Worm (Caenorhabditis elegans) whole organism, L2 larva: Measurements from ENCODE around the gene C50F7.6.
A peak's percentile ranks its signal among the peaks of the same experiment; 100 is the strongest.

Experiments
- C34F6.9 ChIP-seq: fragments of 150-350 bp; optimal IDR thresholded peaks from 2 replicates; lab custom pipeline; 2014; ENCODE audit warnings: missing biosample characterization, missing genetic modification characterization
- F13H6.1 ChIP-seq: sonication (generic microtip); optimal IDR thresholded peaks from 2 replicates; lab custom pipeline; 2016; ENCODE audit warnings: missing genetic modification characterization, missing compliant biosample characterization
- R02D3.7 ChIP-seq: fragments of 150-350 bp; optimal IDR thresholded peaks from 2 replicates; lab custom pipeline; 2014; ENCODE audit warnings: missing biosample characterization, missing genetic modification characterization
- Y55F3AM.14 ChIP-seq: fragments of 200-800 bp; sonication (Bioruptor generic); optimal IDR thresholded peaks from 2 replicates; lab custom pipeline; 2018; ENCODE audit warnings: mild to moderate bottlenecking, missing genetic modification characterization, missing compliant biosample characterization
- ZK546.5 ChIP-seq: sonication (generic microtip); optimal IDR thresholded peaks from 2 replicates; lab custom pipeline; 2017; ENCODE audit warnings: missing biosample characterization, missing genetic modification characterization
- alr-1 ChIP-seq: fragments of 150-350 bp; optimal IDR thresholded peaks from 2 replicates; lab custom pipeline; 2014; ENCODE audit warnings: missing biosample characterization, missing genetic modification characterization
- aly-2 ChIP-seq: fragments of 150-350 bp; optimal IDR thresholded peaks from 2 replicates; lab custom pipeline; 2014; ENCODE audit warnings: missing biosample characterization, missing genetic modification characterization
- ama-1 ChIP-seq: fragments of 150-350 bp; optimal IDR thresholded peaks from 2 replicates; lab custom pipeline; 2018; ENCODE audit warnings: inconsistent platforms
- blmp-1 ChIP-seq: sonication (generic microtip); optimal IDR thresholded peaks from 2 replicates; lab custom pipeline; 2017; ENCODE audit warnings: missing genetic modification characterization, mild to moderate bottlenecking, missing compliant biosample characterization, antibody characterized with exemption, moderate library complexity; ENCODE audit not compliant: insufficient read depth
- ceh-16 ChIP-seq: fragments of 150-350 bp; optimal IDR thresholded peaks from 2 replicates; lab custom pipeline; 2014; ENCODE audit warnings: missing biosample characterization, missing genetic modification characterization
- ceh-82 ChIP-seq: fragments of 150-350 bp; optimal IDR thresholded peaks from 2 replicates; lab custom pipeline; 2014; ENCODE audit warnings: missing biosample characterization, missing genetic modification characterization
- crh-2 ChIP-seq: sonication (generic microtip); optimal IDR thresholded peaks from 2 replicates; lab custom pipeline; 2017; ENCODE audit warnings: missing biosample characterization, missing genetic modification characterization
- dmd-4 ChIP-seq: sonication (generic microtip); optimal IDR thresholded peaks from 2 replicates; lab custom pipeline; 2017; ENCODE audit warnings: missing biosample characterization, missing genetic modification characterization
- egl-27 ChIP-seq: sonication (generic microtip); optimal IDR thresholded peaks from 3 replicates; lab custom pipeline; 2017; ENCODE audit warnings: missing biosample characterization, missing genetic modification reagents, missing genetic modification characterization
- elt-3 ChIP-seq: sonication (generic microtip); optimal IDR thresholded peaks from 2 replicates; lab custom pipeline; 2017; ENCODE audit warnings: missing biosample characterization, missing genetic modification characterization
- fos-1 ChIP-seq: fragments of 150-350 bp; optimal IDR thresholded peaks from 2 replicates; lab custom pipeline; 2014; ENCODE audit warnings: missing biosample characterization, missing genetic modification characterization
- gmeb-1 ChIP-seq: fragments of 150-350 bp; optimal IDR thresholded peaks from 2 replicates; lab custom pipeline; 2014; ENCODE audit warnings: missing biosample characterization, missing genetic modification characterization
- lin-11 ChIP-seq: fragments of 150-350 bp; sonication (generic microtip); optimal IDR thresholded peaks from 2 replicates; lab custom pipeline; 2014; ENCODE audit warnings: missing biosample characterization, missing genetic modification characterization, inconsistent platforms, mixed read lengths
- lin-39 ChIP-seq: fragments of 150-350 bp; optimal IDR thresholded peaks from 2 replicates; lab custom pipeline; 2014; ENCODE audit warnings: missing biosample characterization, missing genetic modification reagents, missing genetic modification characterization
- lsy-2 ChIP-seq, 2 experiments: fragments of 150-350 bp in 1 of 2; sonication (generic microtip) in 1 of 2; optimal IDR thresholded peaks; 2 replicates each; lab custom pipeline; 2014 to 2017; ENCODE audit warnings: missing biosample characterization in 2 of 2, missing genetic modification characterization in 2 of 2
- mbf-1 ChIP-seq: sonication (generic microtip); optimal IDR thresholded peaks from 2 replicates; lab custom pipeline; 2017; ENCODE audit warnings: missing biosample characterization, missing genetic modification characterization
- mdl-1 ChIP-seq, 2 experiments: fragments of 150-350 bp in 1 of 2; sonication (generic microtip) in 1 of 2; optimal IDR thresholded peaks; 2 replicates each; lab custom pipeline; 2017; ENCODE audit warnings: missing biosample characterization in 2 of 2, missing genetic modification characterization in 2 of 2
- nhr-11 ChIP-seq: fragments of 150-350 bp; optimal IDR thresholded peaks from 2 replicates; lab custom pipeline; 2014; ENCODE audit warnings: missing biosample characterization, missing genetic modification characterization
- nhr-12 ChIP-seq: fragments of 150-350 bp; optimal IDR thresholded peaks from 2 replicates; lab custom pipeline; 2014; ENCODE audit warnings: missing biosample characterization, missing genetic modification characterization
- nhr-129 ChIP-seq: fragments of 150-350 bp; optimal IDR thresholded peaks from 2 replicates; lab custom pipeline; 2014; ENCODE audit warnings: missing biosample characterization, missing genetic modification characterization
- nhr-21 ChIP-seq: fragments of 150-350 bp; optimal IDR thresholded peaks from 2 replicates; lab custom pipeline; 2014; ENCODE audit warnings: missing biosample characterization, missing genetic modification characterization
- nhr-23 ChIP-seq: fragments of 150-350 bp; optimal IDR thresholded peaks from 2 replicates; lab custom pipeline; 2014; ENCODE audit warnings: missing biosample characterization, missing genetic modification reagents, missing genetic modification characterization
- nhr-237 ChIP-seq: fragments of 150-350 bp; optimal IDR thresholded peaks from 2 replicates; lab custom pipeline; 2014; ENCODE audit warnings: missing biosample characterization, missing genetic modification characterization
- nhr-25 ChIP-seq: fragments of 150-350 bp; sonication (generic microtip); optimal IDR thresholded peaks from 3 replicates; lab custom pipeline; 2014; ENCODE audit warnings: missing biosample characterization, missing genetic modification characterization
- nhr-6 ChIP-seq: fragments of 150-350 bp; optimal IDR thresholded peaks from 2 replicates; lab custom pipeline; 2014; ENCODE audit warnings: missing biosample characterization, missing genetic modification characterization
- nhr-77 ChIP-seq: fragments of 150-350 bp; optimal IDR thresholded peaks from 2 replicates; lab custom pipeline; 2014; ENCODE audit warnings: missing biosample characterization, missing genetic modification characterization
- peb-1 ChIP-seq: fragments of 150-350 bp; optimal IDR thresholded peaks from 2 replicates; lab custom pipeline; 2014; ENCODE audit warnings: missing biosample characterization, missing genetic modification characterization
- skn-1 ChIP-seq: sonication (generic microtip); optimal IDR thresholded peaks from 2 replicates; lab custom pipeline; 2017; ENCODE audit warnings: missing biosample characterization, missing genetic modification characterization
- sma-3 ChIP-seq: sonication (generic microtip); optimal IDR thresholded peaks from 2 replicates; lab custom pipeline; 2016; ENCODE audit warnings: missing genetic modification reagents, missing genetic modification characterization, missing compliant biosample characterization
- sma-9 ChIP-seq, 2 experiments: fragments of 150-350 bp in 1 of 2; sonication (generic microtip) in 1 of 2; optimal IDR thresholded peaks; 2 replicates each; lab custom pipeline; 2014 to 2016; ENCODE audit warnings: missing genetic modification characterization in 2 of 2, mild to moderate bottlenecking in 1 of 2, missing biosample characterization in 1 of 2, missing compliant biosample characterization in 1 of 2, missing genetic modification reagents in 1 of 2, moderate library complexity in 1 of 2
- snpc-4 ChIP-seq: fragments of 150-350 bp; optimal IDR thresholded peaks from 2 replicates; lab custom pipeline; 2014; ENCODE audit warnings: missing biosample characterization, missing genetic modification characterization
- unc-55 ChIP-seq: fragments of 150-350 bp; sonication (generic microtip); optimal IDR thresholded peaks from 3 replicates; lab custom pipeline; 2014; ENCODE audit warnings: missing biosample characterization, missing genetic modification reagents, missing genetic modification characterization
- zag-1 ChIP-seq: fragments of 150-350 bp; optimal IDR thresholded peaks from 2 replicates; lab custom pipeline; 2014; ENCODE audit warnings: missing biosample characterization, missing genetic modification characterization
- ztf-1 ChIP-seq: fragments of 200-800 bp; sonication (Bioruptor generic); conservative IDR thresholded peaks from 2 replicates; pipeline ENCODE4 v1.3.6; 2022; ENCODE audit warnings: missing genetic modification characterization, missing compliant biosample characterization

The C50F7.6 gene

DNA sequence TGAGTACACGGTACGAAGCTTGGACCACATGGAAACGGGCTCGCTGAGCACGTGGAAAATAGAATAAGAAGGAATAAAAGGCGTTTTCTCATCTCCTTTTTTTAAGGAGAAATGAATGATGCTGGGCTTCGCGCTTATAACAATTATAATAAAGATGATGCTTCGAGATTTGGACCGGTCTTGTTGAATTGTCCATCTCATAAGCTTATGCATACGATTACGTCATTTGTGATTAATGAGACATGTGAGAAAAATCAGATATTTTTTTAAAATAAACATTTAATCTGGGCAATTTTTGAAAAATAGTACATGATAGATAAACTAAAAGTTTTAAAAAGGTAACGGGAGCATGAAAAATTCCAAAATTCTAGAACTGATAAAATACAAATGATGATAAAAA, 34.2 kb upstream of the C50F7.6 start, which contains the start of gene C46A5.4:
Gene C46A5.4 (minus strand): TSS at position 101 of the 400 bp plus-strand sequence.
- TF ChIP-seq F13H6.1 = no peak

DNA sequence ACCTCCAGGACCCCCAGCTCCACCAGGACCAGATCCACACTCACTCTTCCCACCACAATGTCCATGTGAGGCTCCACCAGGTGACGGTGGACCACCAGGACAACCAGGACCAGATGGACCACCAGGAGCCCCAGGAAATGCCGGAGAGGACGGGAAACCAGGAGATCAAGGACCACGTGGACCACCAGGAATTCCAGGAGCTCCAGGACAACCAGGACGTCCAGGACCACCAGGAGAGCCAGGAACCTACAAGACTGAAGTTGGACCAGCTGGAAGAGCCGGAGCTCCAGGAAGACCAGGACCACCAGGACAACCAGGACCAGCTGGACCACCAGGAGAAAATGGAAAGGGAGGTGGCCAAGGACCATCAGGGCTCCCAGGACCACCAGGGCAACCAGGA, 31.1 kb upstream of the C50F7.6 start:
- TF ChIP-seq unc-55 (GFP tag; lab: Kevin White, UChicago) (no peak), snpc-4 (tag; lab: Kevin White, UChicago) (no peak), nhr-12 (tag; lab: Kevin White, UChicago) (no peak), lin-39 (tag; lab: Kevin White, UChicago) (no peak), Y55F3AM.14 (GFP tag; lab: Kevin White, UChicago) (no peak), nhr-25 (tag; lab: Kevin White, UChicago) (no peak), zag-1 (tag; lab: Kevin White, UChicago) (no peak), aly-2 (tag; lab: Kevin White, UChicago) (no peak), ztf-1 (GFP tag; lab: Robert Waterston, UW) (no peak), mdl-1 (tag; optimal IDR thresholded peaks at IDR 0.05; lab: Kevin White, UChicago) (no peak), elt-3 (no peak), alr-1 (tag; lab: Kevin White, UChicago) (no peak), skn-1 (tag; lab: Kevin White, UChicago) (no peak), nhr-23 (tag; lab: Kevin White, UChicago) (no peak), ZK546.5 (no peak), dmd-4 (tag; lab: Kevin White, UChicago) (no peak), nhr-129 (no peak), lsy-2 (tag; optimal IDR thresholded peaks at IDR 0.05; lab: Kevin White, UChicago) (no peak), gmeb-1 (tag; lab: Kevin White, UChicago) (no peak), nhr-6 (tag; lab: Kevin White, UChicago) (no peak)

DNA sequence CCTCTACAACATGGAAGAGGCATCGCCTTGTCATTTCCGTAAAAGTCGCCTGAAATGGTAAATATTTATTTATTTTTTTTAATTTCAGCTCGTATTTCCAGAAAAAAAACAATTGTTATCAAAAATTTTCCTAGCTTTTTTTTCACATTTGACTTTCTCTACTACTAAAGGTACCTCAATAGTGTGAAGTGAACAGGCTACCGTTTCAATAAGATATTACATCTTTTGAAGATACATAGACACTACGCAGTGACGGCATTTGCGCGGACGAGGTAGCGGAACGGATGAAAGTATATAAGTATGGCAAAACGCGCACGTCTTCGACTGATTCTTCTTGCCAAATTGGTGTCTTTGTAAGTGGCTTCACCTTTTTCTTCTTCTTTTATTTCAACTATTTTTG, 30.1 kb upstream of the C50F7.6 start, which contains the start of gene col-14:
Gene col-14 (plus strand): TSS at position 301 of the 400 bp plus-strand sequence.
- TF ChIP-seq nhr-11 (tag; lab: Kevin White, UChicago) = no peak
- no peak for TF ChIP-seq nhr-12 (tag; lab: Kevin White, UChicago)
- no peak for TF ChIP-seq nhr-129
- TF ChIP-seq nhr-6 (tag; lab: Kevin White, UChicago) = no peak
- no peak for TF ChIP-seq lin-11 (tag; lab: Kevin White, UChicago)
- TF ChIP-seq nhr-25 (tag; lab: Kevin White, UChicago) = no peak
- no peak for TF ChIP-seq sma-3 (GFP tag; lab: Kevin White, UChicago)
- TF ChIP-seq ceh-82 = no peak
- TF ChIP-seq nhr-23 (tag; lab: Kevin White, UChicago) = no peak
- no peak for TF ChIP-seq nhr-77 (tag; lab: Kevin White, UChicago)
- TF ChIP-seq peb-1 (tag; lab: Kevin White, UChicago) = no peak
- TF ChIP-seq gmeb-1 (tag; lab: Kevin White, UChicago) = no peak
- TF ChIP-seq lsy-2 (tag; optimal IDR thresholded peaks at IDR 0.05; lab: Kevin White, UChicago) = no peak
- TF ChIP-seq ceh-16 (tag; lab: Kevin White, UChicago) = no peak
- no peak for TF ChIP-seq lin-39 (tag; lab: Kevin White, UChicago)
- TF ChIP-seq snpc-4 (tag; lab: Kevin White, UChicago) = no peak
- no peak for TF ChIP-seq unc-55 (GFP tag; lab: Kevin White, UChicago)
- TF ChIP-seq ama-1 (lab: Kevin White, UChicago) = no peak
- no peak for TF ChIP-seq nhr-237 (tag; lab: Kevin White, UChicago)

DNA sequence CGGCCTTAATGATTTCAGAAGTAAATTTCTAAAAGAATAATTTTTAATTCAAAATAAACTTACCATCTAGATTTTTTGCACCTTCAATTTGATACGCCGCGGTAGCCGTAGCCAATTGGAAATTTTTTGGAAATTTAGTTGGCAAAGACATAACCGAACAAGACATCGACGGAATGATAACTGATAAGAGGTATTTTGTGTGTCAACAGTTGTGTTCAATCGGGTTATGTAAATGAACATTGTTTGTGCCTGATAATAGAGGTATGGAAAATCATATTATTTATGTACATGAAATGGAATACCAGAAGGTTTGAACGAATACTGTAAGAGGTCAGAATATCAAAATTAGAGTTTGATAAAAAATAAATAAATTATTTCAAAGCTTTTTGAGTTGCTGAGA, 24.8 kb upstream of the C50F7.6 start, which contains the start of gene klo-1:
Gene klo-1 (minus strand): TSS at position 388 of the 400 bp plus-strand sequence.
- TF ChIP-seq ZK546.5 (no peak), blmp-1 (no peak), mbf-1 (tag; lab: Kevin White, UChicago) (no peak), mdl-1 (tag; optimal IDR thresholded peaks at IDR 0.05; lab: Kevin White, UChicago) (no peak), elt-3 (no peak), nhr-6 (tag; lab: Kevin White, UChicago) (no peak), lin-39 (tag; lab: Kevin White, UChicago) (no peak), gmeb-1 (tag; lab: Kevin White, UChicago) (no peak), egl-27 (tag; lab: Kevin White, UChicago) (no peak), nhr-23 (tag; lab: Kevin White, UChicago) (no peak), C34F6.9 (tag; lab: Kevin White, UChicago) (no peak), sma-9 (GFP tag; optimal IDR thresholded peaks at IDR 0.05; lab: Kevin White, UChicago) (peak; percentile 38), sma-9 (tag; optimal IDR thresholded peaks at IDR 0.05; lab: Kevin White, UChicago) (no peak), crh-2 (peak; percentile 54), unc-55 (GFP tag; lab: Kevin White, UChicago) (no peak), ztf-1 (GFP tag; lab: Robert Waterston, UW) (no peak), nhr-21 (tag; lab: Kevin White, UChicago) (no peak), Y55F3AM.14 (GFP tag; lab: Kevin White, UChicago) (no peak), ceh-16 (tag; lab: Kevin White, UChicago) (no peak), nhr-12 (tag; lab: Kevin White, UChicago) (no peak), dmd-4 (tag; lab: Kevin White, UChicago) (no peak), aly-2 (tag; lab: Kevin White, UChicago) (no peak), fos-1 (tag; lab: Kevin White, UChicago) (peak; percentile 83), nhr-237 (tag; lab: Kevin White, UChicago) (no peak), R02D3.7 (tag; lab: Kevin White, UChicago) (no peak)
